Worm (Caenorhabditis elegans): ENCODE results near the gene eor-2.

The eor-2 gene

DNA sequence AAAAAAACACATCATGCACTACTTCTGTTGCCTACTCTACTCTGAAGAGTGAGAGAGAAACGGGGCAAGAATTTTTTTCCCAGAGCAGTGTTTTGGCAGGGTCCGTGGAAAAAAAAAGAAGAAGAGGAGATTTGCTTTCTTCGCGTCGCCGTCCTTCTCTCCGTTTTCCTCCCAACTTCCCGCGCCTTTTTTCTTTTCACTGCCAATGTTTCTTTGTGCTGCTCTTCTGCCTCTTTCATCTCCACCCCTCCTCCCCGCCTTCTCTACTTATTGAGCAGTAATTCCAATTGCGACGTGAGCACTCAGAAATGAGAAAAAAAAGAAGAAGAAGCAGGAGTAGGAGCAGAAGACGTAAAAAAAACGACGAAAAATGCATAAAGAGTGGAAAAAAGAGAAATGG lies 37.1 kb downstream of the eor-2 start (continued):
- peak; percentile 74 for TF ChIP-seq ctbp-1 (GFP tag; IDR thresholded peaks at IDR 0.05)
- no peak for TF ChIP-seq zfp-3 (GFP tag; conservative IDR thresholded peaks at IDR 0.05)
- TF ChIP-seq mxl-2 (GFP tag; conservative IDR thresholded peaks at IDR 0.05): no peak
- TF ChIP-seq daf-19 (GFP tag; conservative IDR thresholded peaks at IDR 0.05): no peak
- TF ChIP-seq F10B5.3 (tag; optimal IDR thresholded peaks at IDR 0.05): no peak
- TF ChIP-seq lim-7 (GFP tag; IDR thresholded peaks at IDR 0.05): no peak
- no peak for TF ChIP-seq nhr-42 (GFP tag; IDR thresholded peaks at IDR 0.05)
- no peak for TF ChIP-seq dve-1 (tag; optimal IDR thresholded peaks at IDR 0.05; ENCODE audit: insufficient read depth)
- TF ChIP-seq nhr-77 (tag; optimal IDR thresholded peaks at IDR 0.05): no peak
- TF ChIP-seq aly-2 (tag; optimal IDR thresholded peaks at IDR 0.05): no peak
- no peak for TF ChIP-seq mdt-29 (GFP tag; IDR thresholded peaks at IDR 0.05)
- no peak for TF ChIP-seq zip-11 (GFP tag; IDR thresholded peaks at IDR 0.05)
- no peak for TF ChIP-seq F44E2.7 (GFP tag; IDR thresholded peaks at IDR 0.05)
- TF ChIP-seq set-16 (GFP tag; IDR thresholded peaks at IDR 0.05): peak; percentile 67
- TF ChIP-seq egl-43 (GFP tag; IDR thresholded peaks at IDR 0.05): 0 out of 2 replicates have a peak, but pooled peaks have one; percentile 42
- no peak for TF ChIP-seq nhr-237 (tag; optimal IDR thresholded peaks at IDR 0.05)
- no peak for TF ChIP-seq nhr-10 (tag; optimal IDR thresholded peaks at IDR 0.05)
- no peak for TF ChIP-seq nhr-111 (GFP tag; optimal IDR thresholded peaks at IDR 0.05)
- TF ChIP-seq Y75B8A.6 (GFP tag; IDR thresholded peaks at IDR 0.05): no peak
- no peak for TF ChIP-seq sdz-12 (GFP tag; optimal IDR thresholded peaks at IDR 0.05)
- TF ChIP-seq rbr-2 (tag; optimal IDR thresholded peaks at IDR 0.05): peak; percentile 72
- TF ChIP-seq F26F4.8 (GFP tag; conservative IDR thresholded peaks at IDR 0.05): no peak
- TF ChIP-seq mxl-3 (GFP tag; optimal IDR thresholded peaks at IDR 0.05): no peak
- no peak for TF ChIP-seq madf-5 (GFP tag; IDR thresholded peaks at IDR 0.05)
- TF ChIP-seq lin-29 (GFP tag; IDR thresholded peaks at IDR 0.05): no peak
- TF ChIP-seq dpl-1 (GFP tag; optimal IDR thresholded peaks at IDR 0.05): no peak
- no peak for TF ChIP-seq lin-13 (GFP tag; optimal IDR thresholded peaks at IDR 0.05)
- TF ChIP-seq zip-2 (tag; optimal IDR thresholded peaks at IDR 0.05): no peak
- no peak for TF ChIP-seq T20F7.1 (GFP tag; optimal IDR thresholded peaks at IDR 0.05)
- TF ChIP-seq lin-15B (tag; optimal IDR thresholded peaks at IDR 0.05): no peak
- no peak for TF ChIP-seq nhr-6 (tag; optimal IDR thresholded peaks at IDR 0.05)
- TF ChIP-seq aha-1 (tag): no peak
- no peak for TF ChIP-seq duxl-1 (tag; optimal IDR thresholded peaks at IDR 0.05; ENCODE audit: poor library complexity)
- TF ChIP-seq spr-3 (GFP tag; optimal IDR thresholded peaks at IDR 0.05): no peak
- TF ChIP-seq snpc-1.2 (GFP tag; IDR thresholded peaks at IDR 0.05): no peak
- no peak for TF ChIP-seq nhr-76 (tag; optimal IDR thresholded peaks at IDR 0.05)
- TF ChIP-seq fos-1 (tag; optimal IDR thresholded peaks at IDR 0.05): no peak
- TF ChIP-seq tra-1 (GFP tag; IDR thresholded peaks at IDR 0.05): no peak
- no peak for TF ChIP-seq arid-1 (GFP tag; conservative IDR thresholded peaks at IDR 0.05)
- TF ChIP-seq madf-9 (GFP tag; conservative IDR thresholded peaks at IDR 0.05): no peak
- TF ChIP-seq Y48G9A.11 (GFP tag; IDR thresholded peaks at IDR 0.05): no peak
- no peak for TF ChIP-seq zag-1 (tag; optimal IDR thresholded peaks at IDR 0.05)
- TF ChIP-seq unc-39 (tag; optimal IDR thresholded peaks at IDR 0.05): no peak
- TF ChIP-seq hlh-30 (tag; optimal IDR thresholded peaks at IDR 0.05; ENCODE audit: insufficient read depth): peak; percentile 19
- TF ChIP-seq nhr-28 (tag; optimal IDR thresholded peaks at IDR 0.05): no peak
- peak in 1 of 2 experiments; percentile 4 for TF ChIP-seq daf-16 (GFP tag; optimal IDR thresholded peaks at IDR 0.05)
- no peak for TF ChIP-seq daf-16 (tag; optimal IDR thresholded peaks at IDR 0.05)
- no peak for TF ChIP-seq ceh-20 (GFP tag; IDR thresholded peaks at IDR 0.05)
- no peak for TF ChIP-seq mdl-1 (tag; optimal IDR thresholded peaks at IDR 0.05)
- TF ChIP-seq unc-130 (GFP tag; optimal IDR thresholded peaks at IDR 0.05): no peak
- TF ChIP-seq lin-1 (GFP tag; IDR thresholded peaks at IDR 0.05): no peak
- no peak for TF ChIP-seq saeg-2 (GFP tag; IDR thresholded peaks at IDR 0.05)
- TF ChIP-seq ama-1 (optimal IDR thresholded peaks at IDR 0.05): no peak
- TF ChIP-seq ZK337.2 (GFP tag; IDR thresholded peaks at IDR 0.05): no peak
